Fruit fly (Drosophila melanogaster): ENCODE measurements around the gene CG14860.

The CG14860 gene

DNA sequence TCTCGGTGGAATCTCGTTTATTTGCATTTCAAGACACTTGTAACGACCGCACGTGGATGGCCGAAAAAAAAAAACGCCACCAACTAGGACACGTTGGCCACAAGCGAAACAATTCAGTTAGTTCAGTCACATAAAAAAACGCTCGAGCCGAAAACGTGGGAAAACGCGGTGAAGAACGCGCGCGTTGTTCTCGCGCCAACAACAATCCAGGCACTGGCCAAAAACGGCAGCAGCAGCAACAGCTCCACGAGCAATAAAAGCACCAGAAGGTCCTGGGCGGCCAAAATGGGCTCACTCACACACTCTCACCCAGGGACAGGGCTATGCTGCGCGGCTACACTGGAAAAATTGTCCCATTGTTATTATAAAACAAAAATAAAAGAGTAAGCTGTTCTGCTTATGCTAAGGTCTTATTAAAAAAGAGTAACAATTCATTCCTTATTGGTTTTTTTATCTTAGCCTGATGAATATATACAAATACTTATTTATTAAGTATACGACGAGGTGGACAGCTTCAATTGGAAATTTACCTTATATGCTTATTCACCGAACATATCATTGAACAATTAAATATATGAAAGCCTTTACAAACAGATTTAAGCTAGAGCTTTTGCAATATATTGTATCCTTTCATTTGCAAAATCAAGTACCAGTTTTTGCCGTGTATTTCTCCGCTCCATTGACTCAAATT lies 19.2 kb upstream of the CG14860 start, which contains the start of gene btsz (continued):
- no peak for TF ChIP-seq Aef1 (GFP tag; IDR thresholded peaks at IDR 0.05)
- TF ChIP-seq Drgx (GFP tag; IDR thresholded peaks at IDR 0.05), result no peak
- no peak for TF ChIP-seq CG33557 (GFP tag; optimal IDR thresholded peaks at IDR 0.05)
- no peak for TF ChIP-seq CG8388 (GFP tag; optimal IDR thresholded peaks at IDR 0.05)
- peak; percentile 72 for TF ChIP-seq CG11504 (tag; optimal IDR thresholded peaks at IDR 0.05)
- no peak for TF ChIP-seq CG31365 (tag; optimal IDR thresholded peaks at IDR 0.05)
- no peak for TF ChIP-seq CG14441 (GFP tag; IDR thresholded peaks at IDR 0.05)
- TF ChIP-seq fd102C (GFP tag; optimal IDR thresholded peaks at IDR 0.05), result no peak
- no peak for TF ChIP-seq CG7745 (tag; optimal IDR thresholded peaks at IDR 0.05)
- no peak for TF ChIP-seq ewg (GFP tag; optimal IDR thresholded peaks at IDR 0.05)
- peak; percentile 27 for TF ChIP-seq PHDP (tag; optimal IDR thresholded peaks at IDR 0.05)
- no peak for TF ChIP-seq CG42726 (GFP tag; IDR thresholded peaks at IDR 0.05; ENCODE audit: partially characterized antibody)
- no peak for TF ChIP-seq CG18764 (GFP tag; optimal IDR thresholded peaks at IDR 0.05)
- TF ChIP-seq Mrtf (GFP tag; IDR thresholded peaks at IDR 0.05), result no peak
- no peak for TF ChIP-seq Optix (GFP tag; IDR thresholded peaks at IDR 0.05)
- no peak for TF ChIP-seq CG4707 (GFP tag; optimal IDR thresholded peaks at IDR 0.05)
- no peak for TF ChIP-seq CG3847 (GFP tag; IDR thresholded peaks at IDR 0.05)
- TF ChIP-seq yki (optimal IDR thresholded peaks at IDR 0.05), result no peak
- no peak for TF ChIP-seq CG12219 (GFP tag; optimal IDR thresholded peaks at IDR 0.05)
- no peak for TF ChIP-seq Stat92E (GFP tag; optimal IDR thresholded peaks at IDR 0.05)
- no peak for TF ChIP-seq CG1529 (GFP tag; optimal IDR thresholded peaks at IDR 0.05)
- no peak for TF ChIP-seq eve (GFP tag; optimal IDR thresholded peaks at IDR 0.05)
- no peak for TF ChIP-seq emc (GFP tag; optimal IDR thresholded peaks at IDR 0.05)
- TF ChIP-seq fu2 (GFP tag; optimal IDR thresholded peaks at IDR 0.05), result no peak
- TF ChIP-seq CG6683 (GFP tag; optimal IDR thresholded peaks at IDR 0.05), result peak; percentile 43
- no peak for TF ChIP-seq sna (GFP tag; IDR thresholded peaks at IDR 0.05; ENCODE audit: partially characterized antibody)
- peak; percentile 38 for TF ChIP-seq CG17385 (GFP tag; optimal IDR thresholded peaks at IDR 0.05)
- peak; percentile 64 for TF ChIP-seq CG7839 (tag; optimal IDR thresholded peaks at IDR 0.05)
- TF ChIP-seq Adf1 (GFP tag; IDR thresholded peaks at IDR 0.05), result no peak
- TF ChIP-seq jigr1 (GFP tag; IDR thresholded peaks at IDR 0.05), result no peak
- no peak for TF ChIP-seq CHES-1-like (GFP tag; optimal IDR thresholded peaks at IDR 0.05)
- peak; percentile 71 for TF ChIP-seq CG9727 (GFP tag; optimal IDR thresholded peaks at IDR 0.05)
- TF ChIP-seq CG31441 (GFP tag; IDR thresholded peaks at IDR 0.05), result no peak
- TF ChIP-seq CG3065 (GFP tag; optimal IDR thresholded peaks at IDR 0.05), result no peak
- TF ChIP-seq gcm2 (GFP tag; optimal IDR thresholded peaks at IDR 0.05), result no peak
- no peak for TF ChIP-seq CG12236 (GFP tag; optimal IDR thresholded peaks at IDR 0.05)
- TF ChIP-seq ato (GFP tag; IDR thresholded peaks at IDR 0.05; ENCODE audit: partially characterized antibody), result no peak
- peak; percentile 60 for TF ChIP-seq CG10543 (GFP tag; optimal IDR thresholded peaks at IDR 0.05)
- TF ChIP-seq wor (GFP tag; IDR thresholded peaks at IDR 0.05), result no peak
- no peak for TF ChIP-seq D19A (tag; optimal IDR thresholded peaks at IDR 0.05)
- peak; percentile 11 for TF ChIP-seq B-H2 (GFP tag; optimal IDR thresholded peaks at IDR 0.05)
- TF ChIP-seq H2.0 (GFP tag; IDR thresholded peaks at IDR 0.05), result no peak
- TF ChIP-seq CG15073 (GFP tag; optimal IDR thresholded peaks at IDR 0.05), result no peak
- no peak for TF ChIP-seq fd64A (GFP tag; optimal IDR thresholded peaks at IDR 0.05)
- no peak for TF ChIP-seq Xrp1 (GFP tag; IDR thresholded peaks at IDR 0.05)
- TF ChIP-seq CG18476 (GFP tag; optimal IDR thresholded peaks at IDR 0.05), result peak; percentile 23
- TF ChIP-seq Rx (GFP tag; IDR thresholded peaks at IDR 0.05), result no peak
- no peak for TF ChIP-seq tx (GFP tag; optimal IDR thresholded peaks at IDR 0.05)
- no peak for TF ChIP-seq CG12942 (GFP tag; optimal IDR thresholded peaks at IDR 0.05)
- TF ChIP-seq Ravus (GFP tag; IDR thresholded peaks at IDR 0.05), result no peak
- TF ChIP-seq HmgZ (tag; optimal IDR thresholded peaks at IDR 0.05), result no peak

Data from whole organism, embryonic.